Fruit fly (Drosophila melanogaster): ENCODE measurements around the gene CG3402.

Gene CG3402

DNA sequence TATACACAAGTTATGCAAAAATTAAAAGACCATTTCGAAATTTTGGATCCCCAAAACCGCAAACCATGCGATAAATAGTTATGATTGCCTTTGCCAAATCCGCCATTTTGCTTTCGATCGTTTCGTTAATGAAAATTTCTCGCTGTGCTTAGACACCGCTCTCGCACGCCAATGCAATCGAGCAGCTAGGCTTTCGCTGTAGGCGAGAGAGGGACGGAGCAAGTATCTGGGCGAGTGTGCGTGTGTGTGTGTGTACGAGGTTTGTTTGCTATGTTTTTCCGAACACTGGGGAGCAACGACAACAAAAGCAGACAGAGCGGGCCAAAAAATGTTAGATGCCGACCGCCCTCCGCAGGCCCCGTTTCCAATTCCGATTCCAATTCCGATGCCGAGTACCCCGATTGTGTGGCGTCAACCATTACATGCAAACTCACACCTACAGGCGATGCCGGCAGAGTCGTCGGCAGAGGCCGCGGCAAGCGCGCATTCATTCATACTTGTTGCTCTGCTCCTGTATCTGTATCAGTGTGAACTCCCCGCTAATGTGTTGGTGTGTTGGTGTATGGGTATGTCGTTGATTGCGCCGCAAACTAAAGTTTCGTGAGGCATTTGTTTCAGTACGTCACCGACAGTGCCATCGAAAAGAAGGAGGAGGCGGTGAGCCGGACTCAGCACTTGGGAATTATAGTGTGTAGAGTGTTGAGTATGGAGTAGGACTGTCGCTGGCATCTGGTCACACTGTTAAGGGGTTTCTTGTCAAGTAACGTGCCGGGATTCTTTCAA lies 24.7 kb downstream of the CG3402 start (continued):
- TF ChIP-seq CG9727 (GFP tag; optimal IDR thresholded peaks at IDR 0.05) (peak; percentile 5), exex (tag; optimal IDR thresholded peaks at IDR 0.05) (peak; percentile 86), CG5180 (GFP tag; optimal IDR thresholded peaks at IDR 0.05) (peak; percentile 70), her (GFP tag; optimal IDR thresholded peaks at IDR 0.05) (peak; percentile 56), H15 (GFP tag; IDR thresholded peaks at IDR 0.05) (0 out of 3 replicates have a peak, but pooled peaks have one; percentile 35), CG6854 (GFP tag; optimal IDR thresholded peaks at IDR 0.05) (peak; percentile 29), CG30020 (tag; optimal IDR thresholded peaks at IDR 0.05) (no peak), CG12155 (GFP tag; optimal IDR thresholded peaks at IDR 0.05) (no peak), Ets97D (GFP tag; optimal IDR thresholded peaks at IDR 0.05) (no peak), gro (GFP tag; optimal IDR thresholded peaks at IDR 0.05) (peak; percentile 76), CG8924 (tag; optimal IDR thresholded peaks at IDR 0.05) (peak; percentile 69), tap (tag; optimal IDR thresholded peaks at IDR 0.05) (peak; percentile 19), CG3726 (GFP tag; IDR thresholded peaks at IDR 0.05) (no peak), Med (GFP tag) (peak; percentile 94), Doc3 (GFP tag; IDR thresholded peaks at IDR 0.05; ENCODE audit: partially characterized antibody) (no peak), Ravus (GFP tag; IDR thresholded peaks at IDR 0.05) (no peak), CG15514 (GFP tag; optimal IDR thresholded peaks at IDR 0.05) (peak; percentile 56), aop (GFP tag; IDR thresholded peaks at IDR 0.05) (peak; percentile 68; the same call in 1 of the 2 replicates), CG1603 (tag; optimal IDR thresholded peaks at IDR 0.05) (peak; percentile 51), CG10147 (GFP tag; optimal IDR thresholded peaks at IDR 0.05) (peak; percentile 14), Rfx (GFP tag; IDR thresholded peaks at IDR 0.05) (peak; percentile 77; the same call in 1 of the 2 replicates), B-H1 (GFP tag; IDR thresholded peaks at IDR 0.05) (peak; percentile 55; the same call in 2 of the 3 replicates), HHEX (GFP tag; optimal IDR thresholded peaks at IDR 0.05) (no peak), CG11696 (GFP tag; IDR thresholded peaks at IDR 0.05) (no peak), CG11723 (GFP tag; optimal IDR thresholded peaks at IDR 0.05) (no peak), vnd (GFP tag; IDR thresholded peaks at IDR 0.05; ENCODE audit: partially characterized antibody) (no peak), CG1647 (GFP tag; optimal IDR thresholded peaks at IDR 0.05) (peak; percentile 12), Nf-YC (tag; optimal IDR thresholded peaks at IDR 0.05) (peak; percentile 77), nerfin-1 (tag; optimal IDR thresholded peaks at IDR 0.05) (peak; percentile 54), D19A (tag; optimal IDR thresholded peaks at IDR 0.05) (peak; percentile 54), CG34422 (GFP tag; IDR thresholded peaks at IDR 0.05) (peak; percentile 57; the same call in 2 of the 3 replicates), CG10654 (GFP tag; optimal IDR thresholded peaks at IDR 0.05) (peak; percentile 17), Hr78 (GFP tag; optimal IDR thresholded peaks at IDR 0.05) (peak in 1 of 2 experiments; percentile 83), YL-1 (GFP tag; optimal IDR thresholded peaks at IDR 0.05) (no peak), CG18011 (GFP tag; optimal IDR thresholded peaks at IDR 0.05) (no peak), bsh (GFP tag; optimal IDR thresholded peaks at IDR 0.05) (peak; percentile 44 to 47), h (optimal IDR thresholded peaks at IDR 0.05) (no peak), CG8944 (GFP tag; optimal IDR thresholded peaks at IDR 0.05) (peak; percentile 42), peb (GFP tag; IDR thresholded peaks at IDR 0.05) (no peak), TFAM (GFP tag; optimal IDR thresholded peaks at IDR 0.05) (no peak), CG9932 (GFP tag; IDR thresholded peaks at IDR 0.05) (peak; percentile 69), dimm (GFP tag; IDR thresholded peaks at IDR 0.05) (no peak), mld (GFP tag; IDR thresholded peaks at IDR 0.05; ENCODE audit: partially characterized antibody) (no peak), CG8281 (tag; optimal IDR thresholded peaks at IDR 0.05) (no peak), danr (GFP tag; IDR thresholded peaks at IDR 0.05) (0 out of 2 replicates have a peak, but pooled peaks have one; percentile 22), trem (tag; optimal IDR thresholded peaks at IDR 0.05) (peak; percentile 4), gt (GFP tag; IDR thresholded peaks at IDR 0.05) (no peak), CG9797 (GFP tag; optimal IDR thresholded peaks at IDR 0.05) (peak; percentile 56), CG2120 (GFP tag; optimal IDR thresholded peaks at IDR 0.05) (peak; percentile 34)

All from whole organism, embryonic.